Worm (Caenorhabditis elegans): ENCODE results near the gene clec-261.
"Not testable (repeated sequence)": the region's sequence is repeated elsewhere in the genome, so short reads cannot be mapped to it uniquely, and the experiment has no call there.

clec-261 gene

DNA sequence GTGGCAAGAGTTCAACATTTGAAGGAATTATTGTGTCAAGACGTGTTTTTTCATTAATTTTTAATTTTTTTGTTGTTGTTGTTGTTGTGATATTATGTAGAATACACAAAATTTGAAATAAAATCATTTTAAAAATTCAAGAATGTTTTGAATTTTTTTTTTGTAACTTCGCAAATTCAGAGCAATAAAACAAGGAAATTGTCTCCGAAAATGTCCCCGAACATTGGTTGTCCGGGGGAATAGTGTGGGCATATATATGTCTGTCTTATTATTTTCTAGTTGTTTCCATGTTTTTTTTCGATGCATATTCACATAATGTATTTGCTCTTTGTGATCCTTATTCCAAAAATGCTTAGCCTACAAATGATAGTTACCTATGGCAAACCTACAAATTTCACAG lies 17.2 kb upstream of the clec-261 start, which contains the start of gene clec-262:
Gene clec-262, plus strand, starts transcription at position 301 of the 400 bp plus-strand sequence.
- no peak for TF ChIP-seq daf-16 (GFP tag; optimal IDR thresholded peaks at IDR 0.05)
- no peak for TF ChIP-seq daf-16 (tag; optimal IDR thresholded peaks at IDR 0.05)
- TF ChIP-seq ztf-11 (tag; optimal IDR thresholded peaks at IDR 0.05) = no peak
- TF ChIP-seq mxl-2 (GFP tag; conservative IDR thresholded peaks at IDR 0.05) = no peak
- no peak for TF ChIP-seq mes-2 (tag; optimal IDR thresholded peaks at IDR 0.05; ENCODE audit: poor library complexity, severe bottlenecking)
- no peak for TF ChIP-seq aha-1 (tag)
- TF ChIP-seq lin-39 (tag; optimal IDR thresholded peaks at IDR 0.05) = no peak
- TF ChIP-seq sdz-12 (GFP tag; optimal IDR thresholded peaks at IDR 0.05) = no peak
- TF ChIP-seq hlh-11 (tag; optimal IDR thresholded peaks at IDR 0.05) = no peak
- no peak for TF ChIP-seq madf-9 (GFP tag; conservative IDR thresholded peaks at IDR 0.05)
- no peak for TF ChIP-seq tag-97 (GFP tag; IDR thresholded peaks at IDR 0.05)
- no peak for TF ChIP-seq nhr-11 (tag; optimal IDR thresholded peaks at IDR 0.05)

DNA sequence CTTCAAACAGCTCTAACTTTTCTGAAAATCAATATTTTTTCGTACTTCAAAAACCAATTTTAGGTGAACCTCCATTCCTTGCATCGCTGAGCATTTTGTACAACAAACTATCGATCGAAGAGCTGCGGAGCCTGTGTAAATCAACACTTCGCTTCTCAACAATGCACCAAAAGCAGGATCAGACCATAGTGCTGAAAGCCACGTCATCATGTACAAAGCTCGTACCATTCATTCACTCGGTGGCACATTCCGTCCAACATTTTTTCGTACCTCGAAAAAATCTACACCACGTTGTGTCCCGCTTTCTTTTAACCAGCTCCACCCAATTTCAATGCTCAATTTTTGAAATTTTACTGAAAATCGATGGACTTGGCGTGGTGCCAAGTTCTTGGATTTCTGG lies 16.3 kb upstream of the clec-261 start, which contains the start of gene ZC15.10:
Gene ZC15.10, plus strand, starts transcription at position 162 of the 400 bp plus-strand sequence.
- TF ChIP-seq tag-97 (GFP tag; IDR thresholded peaks at IDR 0.05) = no peak
- no peak for TF ChIP-seq lin-29 (GFP tag; IDR thresholded peaks at IDR 0.05)
- TF ChIP-seq F44E2.7 (GFP tag; IDR thresholded peaks at IDR 0.05) = 0 out of 2 replicates have a peak, but pooled peaks have one; percentile 53
- TF ChIP-seq ztf-7 (tag; optimal IDR thresholded peaks at IDR 0.05) = no peak
- no peak for TF ChIP-seq mdl-1 (tag; optimal IDR thresholded peaks at IDR 0.05)
- TF ChIP-seq unc-62 (GFP tag; optimal IDR thresholded peaks at IDR 0.05 in 1 of 2) = peak in 1 of 2 experiments; percentile 67
- no peak for TF ChIP-seq unc-62 (tag; optimal IDR thresholded peaks at IDR 0.05)

DNA sequence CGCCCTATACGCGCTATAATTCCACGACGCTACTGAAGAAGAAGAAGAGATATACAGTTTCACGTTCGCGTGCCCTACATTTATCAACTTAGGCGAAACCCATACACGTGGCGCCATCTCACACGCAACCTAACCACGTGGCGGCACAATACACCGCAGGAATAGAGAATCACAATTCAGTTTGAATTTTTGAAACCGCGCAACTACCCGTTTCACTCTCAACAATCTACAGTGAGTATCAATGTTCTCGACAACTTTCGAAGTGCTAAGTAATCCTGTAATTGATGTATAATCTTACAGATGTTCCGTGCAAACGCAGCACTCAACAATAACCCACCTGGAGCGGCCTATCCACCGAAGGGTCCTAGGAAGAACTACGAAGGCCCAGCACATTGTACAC lies 11.5 kb upstream of the clec-261 start, which contains the start of gene ZC15.1:
Gene ZC15.1, plus strand, starts transcription at position 301 of the 400 bp plus-strand sequence.
- TF ChIP-seq F10B5.3 (tag; optimal IDR thresholded peaks at IDR 0.05) = no peak

DNA sequence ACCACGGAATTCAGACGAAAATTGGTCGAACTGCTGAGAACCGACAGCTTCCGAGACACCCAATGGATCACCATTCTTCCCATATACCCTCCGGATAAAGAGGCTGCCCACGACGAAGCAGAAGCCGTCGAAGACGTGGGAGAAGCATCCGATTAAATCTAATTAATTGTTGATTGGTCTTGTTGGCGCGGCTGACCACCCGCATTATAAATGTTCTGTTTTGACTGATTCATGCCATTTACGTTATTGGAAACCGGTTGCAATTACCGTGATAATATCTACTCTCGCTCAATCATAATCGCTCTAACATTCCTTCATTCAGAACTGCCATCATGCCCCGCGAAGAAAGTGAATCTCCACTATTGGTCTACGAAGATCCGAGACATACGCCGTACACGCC lies 9.0 kb upstream of the clec-261 start, which contains the start of gene ZC15.3:
Gene ZC15.3, plus strand, starts transcription at position 301 of the 400 bp plus-strand sequence.
- not testable (repeated sequence) for TF ChIP-seq dmd-8 (GFP tag; IDR thresholded peaks at IDR 0.05); T26A8.4 (GFP tag; IDR thresholded peaks at IDR 0.05); nhr-77 (tag; optimal IDR thresholded peaks at IDR 0.05)

- no peak for TF ChIP-seq dmd-6 (GFP tag; IDR thresholded peaks at IDR 0.05)
These were observed 3.4 kb upstream of the clec-261 start, which contains the start of gene ZC15.5 for ce11 chrV:20297650-20298049. Gene ZC15.5 (plus strand): TSS chrV:20297950.

DNA sequence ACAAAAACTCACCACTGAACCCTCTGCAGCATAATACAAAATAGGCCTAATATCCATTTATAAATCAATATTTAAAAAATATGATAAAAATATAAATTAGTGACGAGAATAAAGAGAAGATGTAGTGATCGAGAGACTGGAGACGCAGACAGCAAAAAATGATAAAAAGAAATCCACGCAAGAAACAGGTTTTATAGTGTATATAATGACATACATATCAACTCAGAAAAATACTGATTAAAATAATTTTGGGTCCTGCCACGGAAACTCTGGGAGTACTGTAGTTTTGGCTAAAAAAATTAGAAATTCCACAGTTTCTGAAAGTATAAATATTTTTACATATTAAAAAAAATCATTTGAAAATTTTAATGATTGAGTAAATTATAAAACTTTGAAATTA lies 5.0 kb downstream of the clec-261 start, which contains the start of gene mlt-4:
Gene mlt-4, minus strand, starts transcription at position 101 of the 400 bp plus-strand sequence.
- TF ChIP-seq F26F4.8 (GFP tag; conservative IDR thresholded peaks at IDR 0.05) (no peak), lin-13 (GFP tag; optimal IDR thresholded peaks at IDR 0.05) (no peak), mes-2 (tag; optimal IDR thresholded peaks at IDR 0.05; ENCODE audit: poor library complexity, severe bottlenecking) (no peak), spr-1 (tag; optimal IDR thresholded peaks at IDR 0.05) (no peak), ces-1 (GFP tag; optimal IDR thresholded peaks at IDR 0.05) (no peak), Y48G9A.11 (GFP tag; IDR thresholded peaks at IDR 0.05) (no peak), mdl-1 (tag; optimal IDR thresholded peaks at IDR 0.05) (no peak), snpc-4 (tag; optimal IDR thresholded peaks at IDR 0.05) (no peak), pha-4 (GFP tag; IDR thresholded peaks at IDR 0.05) (no peak), pha-4 (tag; optimal IDR thresholded peaks at IDR 0.05) (no peak), duxl-1 (tag; optimal IDR thresholded peaks at IDR 0.05; ENCODE audit: poor library complexity) (no peak), aha-1 (tag) (no peak), lin-38 (GFP tag; IDR thresholded peaks at IDR 0.05) (no peak), mep-1 (tag; optimal IDR thresholded peaks at IDR 0.05) (no peak), zfp-3 (GFP tag; conservative IDR thresholded peaks at IDR 0.05) (no peak)
